Fruit fly (Drosophila melanogaster): ENCODE results near the gene CRAT.

The CRAT gene

dm6 chr3R:6395572-6396295 lies 19.9 kb upstream of the CRAT start (continued):
- TF ChIP-seq vri (GFP tag; optimal IDR thresholded peaks at IDR 0.05): peak; percentile 92
- peak; percentile 55 for TF ChIP-seq pdm3 (GFP tag; optimal IDR thresholded peaks at IDR 0.05)
- no peak for TF ChIP-seq CG6276 (GFP tag; optimal IDR thresholded peaks at IDR 0.05)
- TF ChIP-seq Eip78C (GFP tag): peak; percentile 94
- peak; percentile 53 for TF ChIP-seq Ets96B (tag; optimal IDR thresholded peaks at IDR 0.05)
- peak; percentile 35 for TF ChIP-seq CG7368 (GFP tag; optimal IDR thresholded peaks at IDR 0.05)
- peak; percentile 67 for TF ChIP-seq CG34406 (GFP tag; optimal IDR thresholded peaks at IDR 0.05)
- TF ChIP-seq CG6808 (GFP tag; optimal IDR thresholded peaks at IDR 0.05): peak; percentile 10
- TF ChIP-seq CG15336 (GFP tag; IDR thresholded peaks at IDR 0.05): no peak

- TF ChIP-seq CG8632 (GFP tag; optimal IDR thresholded peaks at IDR 0.05): no peak
- no peak for TF ChIP-seq Sox14 (GFP tag; optimal IDR thresholded peaks at IDR 0.05)
- no peak for TF ChIP-seq Smox (GFP tag; optimal IDR thresholded peaks at IDR 0.05)
- no peak for TF ChIP-seq CG15336 (GFP tag; IDR thresholded peaks at IDR 0.05)
- TF ChIP-seq Ets96B (tag; optimal IDR thresholded peaks at IDR 0.05): no peak
- no peak for TF ChIP-seq Sox15 (GFP tag; optimal IDR thresholded peaks at IDR 0.05)
- TF ChIP-seq CG9139 (GFP tag; optimal IDR thresholded peaks at IDR 0.05): no peak
- no peak for TF ChIP-seq fkh (GFP tag; optimal IDR thresholded peaks at IDR 0.05)
- TF ChIP-seq CG7368 (GFP tag; optimal IDR thresholded peaks at IDR 0.05): no peak
- TF ChIP-seq salr (GFP tag; optimal IDR thresholded peaks at IDR 0.05): no peak
- no peak for TF ChIP-seq Eip78C (GFP tag)
- TF ChIP-seq cyc (GFP tag; optimal IDR thresholded peaks at IDR 0.05): no peak
- TF ChIP-seq CG6163 (GFP tag; IDR thresholded peaks at IDR 0.05): no peak
Observed at dm6 chr3R:6394247-6394522, 18.3 kb upstream of the CRAT start.

- TF ChIP-seq Gug (GFP tag; IDR thresholded peaks at IDR 0.05) (no peak), ss (GFP tag; optimal IDR thresholded peaks at IDR 0.05) (peak in 1 of 2 experiments; percentile 48), CG6808 (GFP tag; optimal IDR thresholded peaks at IDR 0.05) (peak; percentile 9), Eip78C (GFP tag) (peak; percentile 8), svp (GFP tag) (peak; percentile 97), CG8119 (GFP tag; IDR thresholded peaks at IDR 0.05) (no peak)
Observed at dm6 chr3R:6393515-6394246, 17.8 kb upstream of the CRAT start.

- TF ChIP-seq CG11294 (GFP tag; IDR thresholded peaks at IDR 0.05) (no peak), Hr38 (GFP tag; optimal IDR thresholded peaks at IDR 0.05) (no peak), Eip93F (GFP tag; optimal IDR thresholded peaks at IDR 0.05) (peak; percentile 7), Eip78C (GFP tag) (peak; percentile 39), topi (GFP tag; optimal IDR thresholded peaks at IDR 0.05) (no peak), fd59A (GFP tag; optimal IDR thresholded peaks at IDR 0.05) (no peak), Lpt (GFP tag; optimal IDR thresholded peaks at IDR 0.05) (no peak), CG11902 (GFP tag; optimal IDR thresholded peaks at IDR 0.05) (no peak), CG3032 (tag; optimal IDR thresholded peaks at IDR 0.05) (no peak)
Observed at dm6 chr3R:6388414-6388830, 12.6 kb upstream of the CRAT start.

dm6 chr3R:6383466-6383769 lies 7.6 kb upstream of the CRAT start:
- TF ChIP-seq CG4318 (GFP tag; optimal IDR thresholded peaks at IDR 0.05) (no peak), Sox102F (GFP tag; optimal IDR thresholded peaks at IDR 0.05) (no peak), fd85E (GFP tag; optimal IDR thresholded peaks at IDR 0.05) (no peak), Hr39 (GFP tag; optimal IDR thresholded peaks at IDR 0.05) (no peak), CG3032 (tag; optimal IDR thresholded peaks at IDR 0.05) (no peak), CG11902 (GFP tag; optimal IDR thresholded peaks at IDR 0.05) (no peak)

Measured in whole organism, prepupa.